Fruit fly (Drosophila melanogaster): Measurements from ENCODE around the gene CG4891.

dm6 chr2L:16049647-16050046 is 45.1 kb upstream of the CG4891 start, which contains the start of gene beat-Ia:
- no peak for TF ChIP-seq fkh (GFP tag; optimal IDR thresholded peaks at IDR 0.05)
- no peak for TF ChIP-seq CG6276 (GFP tag; optimal IDR thresholded peaks at IDR 0.05)
- TF ChIP-seq CG32006 (GFP tag; optimal IDR thresholded peaks at IDR 0.05), result no peak
- no peak for TF ChIP-seq CG11902 (GFP tag; optimal IDR thresholded peaks at IDR 0.05)
- TF ChIP-seq CG10631 (GFP tag; optimal IDR thresholded peaks at IDR 0.05), result no peak
- TF ChIP-seq CG3032 (tag; optimal IDR thresholded peaks at IDR 0.05), result no peak
- TF ChIP-seq Hr38 (GFP tag; optimal IDR thresholded peaks at IDR 0.05), result no peak
- TF ChIP-seq svp (GFP tag), result peak; percentile 38
- no peak for TF ChIP-seq CG6163 (GFP tag; IDR thresholded peaks at IDR 0.05)
- no peak for TF ChIP-seq topi (GFP tag; optimal IDR thresholded peaks at IDR 0.05)
- TF ChIP-seq CG7368 (GFP tag; optimal IDR thresholded peaks at IDR 0.05), result no peak
- TF ChIP-seq Gug (GFP tag; IDR thresholded peaks at IDR 0.05), result no peak
- no peak for TF ChIP-seq CG9139 (GFP tag; optimal IDR thresholded peaks at IDR 0.05)
